Fruit fly (Drosophila melanogaster): ENCODE data around the gene CG4594.

Gene CG4594

DNA sequence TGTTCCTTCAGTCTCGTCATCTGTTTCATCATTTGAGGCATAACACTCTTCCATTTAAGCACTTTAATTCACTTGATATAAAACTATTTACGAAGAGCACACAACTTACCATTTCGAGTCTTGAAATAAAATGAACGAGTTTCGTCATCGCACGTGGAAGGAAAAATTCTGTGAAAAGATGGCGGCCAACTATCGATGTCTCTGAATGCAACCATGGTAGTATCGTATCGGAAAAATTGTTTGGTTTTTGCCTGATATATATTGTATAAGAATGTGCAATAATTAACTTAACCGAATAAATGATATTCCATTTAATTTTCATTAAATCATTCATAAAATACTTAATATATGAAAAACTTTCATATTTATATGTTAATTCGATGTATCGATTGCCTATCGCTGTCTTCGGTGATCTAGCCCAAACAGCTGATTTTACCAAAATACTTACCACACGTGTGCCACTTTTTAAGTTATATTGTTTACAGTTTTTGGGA, 25.0 kb upstream of the CG4594 start, which contains the start of gene Bka (continued):
- no peak for TF ChIP-seq CG4318 (GFP tag; optimal IDR thresholded peaks at IDR 0.05)
- TF ChIP-seq Sox15 (GFP tag; optimal IDR thresholded peaks at IDR 0.05), result no peak
- no peak for TF ChIP-seq Hr4 (GFP tag; optimal IDR thresholded peaks at IDR 0.05)
- peak; percentile 38 for TF ChIP-seq lz (GFP tag; optimal IDR thresholded peaks at IDR 0.05)
- TF ChIP-seq Smox (GFP tag; optimal IDR thresholded peaks at IDR 0.05), result no peak
- TF ChIP-seq Blimp-1 (GFP tag; optimal IDR thresholded peaks at IDR 0.05), result peak; percentile 15
- peak; percentile 77 for TF ChIP-seq Eip78C (GFP tag)
- no peak for TF ChIP-seq CG1621 (tag; optimal IDR thresholded peaks at IDR 0.05)
- TF ChIP-seq eg (GFP tag; IDR thresholded peaks at IDR 0.05), result no peak
- peak; percentile 21 for TF ChIP-seq CG7368 (GFP tag; optimal IDR thresholded peaks at IDR 0.05)
- no peak for TF ChIP-seq cyc (GFP tag; optimal IDR thresholded peaks at IDR 0.05)
- TF ChIP-seq CG32006 (GFP tag; optimal IDR thresholded peaks at IDR 0.05), result no peak
- no peak for TF ChIP-seq pdm3 (GFP tag; optimal IDR thresholded peaks at IDR 0.05)
- TF ChIP-seq Met (GFP tag; optimal IDR thresholded peaks at IDR 0.05), result peak; percentile 57
- TF ChIP-seq salr (GFP tag; optimal IDR thresholded peaks at IDR 0.05), result no peak
- TF ChIP-seq CG31627 (GFP tag; optimal IDR thresholded peaks at IDR 0.05), result no peak

- TF ChIP-seq fkh (GFP tag; optimal IDR thresholded peaks at IDR 0.05) (peak; percentile 22), CG15336 (GFP tag; IDR thresholded peaks at IDR 0.05) (no peak), Gug (GFP tag; IDR thresholded peaks at IDR 0.05) (no peak), eg (GFP tag; IDR thresholded peaks at IDR 0.05) (no peak), vri (GFP tag; optimal IDR thresholded peaks at IDR 0.05) (peak; percentile 26), CG6808 (GFP tag; optimal IDR thresholded peaks at IDR 0.05) (peak; percentile 45), pdm3 (GFP tag; optimal IDR thresholded peaks at IDR 0.05) (no peak), net (GFP tag; optimal IDR thresholded peaks at IDR 0.05) (no peak), Sox14 (GFP tag; optimal IDR thresholded peaks at IDR 0.05) (peak; percentile 70), dac (GFP tag; optimal IDR thresholded peaks at IDR 0.05) (no peak), ss (GFP tag; optimal IDR thresholded peaks at IDR 0.05) (peak; percentile 32 to 39), Lpt (GFP tag; optimal IDR thresholded peaks at IDR 0.05) (no peak), CG11762 (GFP tag; optimal IDR thresholded peaks at IDR 0.05; ENCODE audit: insufficient read depth) (no peak), CG6854 (GFP tag; optimal IDR thresholded peaks at IDR 0.05) (peak; percentile 73), CG3919 (GFP tag; optimal IDR thresholded peaks at IDR 0.05) (no peak), Smox (GFP tag; optimal IDR thresholded peaks at IDR 0.05) (peak; percentile 36), CG7368 (GFP tag; optimal IDR thresholded peaks at IDR 0.05) (no peak), lz (GFP tag; optimal IDR thresholded peaks at IDR 0.05) (no peak), fd85E (GFP tag; optimal IDR thresholded peaks at IDR 0.05) (no peak), CG31627 (GFP tag; optimal IDR thresholded peaks at IDR 0.05) (peak; percentile 24), Eip78C (GFP tag) (peak; percentile 79), CG11902 (GFP tag; optimal IDR thresholded peaks at IDR 0.05) (no peak), CG4318 (GFP tag; optimal IDR thresholded peaks at IDR 0.05) (no peak), OdsH (GFP tag; optimal IDR thresholded peaks at IDR 0.05) (peak; percentile 28), Hr4 (GFP tag; optimal IDR thresholded peaks at IDR 0.05) (no peak), CG34406 (GFP tag; optimal IDR thresholded peaks at IDR 0.05) (peak; percentile 36), fd59A (GFP tag; optimal IDR thresholded peaks at IDR 0.05) (no peak), CG10631 (GFP tag; optimal IDR thresholded peaks at IDR 0.05) (no peak), spab (GFP tag; optimal IDR thresholded peaks at IDR 0.05) (no peak), Sox15 (GFP tag; optimal IDR thresholded peaks at IDR 0.05) (no peak), CG16779 (tag; optimal IDR thresholded peaks at IDR 0.05) (no peak), salr (GFP tag; optimal IDR thresholded peaks at IDR 0.05) (no peak), CG8319 (GFP tag; optimal IDR thresholded peaks at IDR 0.05) (no peak), CG6276 (GFP tag; optimal IDR thresholded peaks at IDR 0.05) (no peak), Ets21C (GFP tag; optimal IDR thresholded peaks at IDR 0.05) (peak; percentile 26), acj6 (GFP tag; optimal IDR thresholded peaks at IDR 0.05) (peak; percentile 31), Met (GFP tag; optimal IDR thresholded peaks at IDR 0.05) (no peak), cyc (GFP tag; optimal IDR thresholded peaks at IDR 0.05) (peak; percentile 1), Eip93F (GFP tag; optimal IDR thresholded peaks at IDR 0.05) (no peak), Hr38 (GFP tag; optimal IDR thresholded peaks at IDR 0.05) (no peak), CG10669 (GFP tag; optimal IDR thresholded peaks at IDR 0.05) (no peak), Blimp-1 (GFP tag; optimal IDR thresholded peaks at IDR 0.05) (no peak), CG9139 (GFP tag; optimal IDR thresholded peaks at IDR 0.05) (no peak), CG11294 (GFP tag; IDR thresholded peaks at IDR 0.05) (no peak), achi (GFP tag; optimal IDR thresholded peaks at IDR 0.05) (no peak), Ets96B (tag; optimal IDR thresholded peaks at IDR 0.05) (no peak)
These were observed 22.7 kb upstream of the CG4594 start, which contains the start of gene RpS2 for dm6 chr2L:9897296-9897695. TSS of gene RpS2 (minus strand) at chr2L:9897552.

Data from whole organism, prepupa.